Worm (Caenorhabditis elegans): ENCODE data around the gene F18E2.15.

The F18E2.15 gene

ce11 chrV:12733465-12734248 lies 27.2 kb downstream of the F18E2.15 start, which contains the start of the genes dhs-21 and xbx-9 (continued):
- TF ChIP-seq daf-16 (GFP tag; optimal IDR thresholded peaks at IDR 0.05) (no peak), daf-16 (tag; optimal IDR thresholded peaks at IDR 0.05) (peak; percentile 64), zag-1 (tag; optimal IDR thresholded peaks at IDR 0.05) (no peak)

ce11 chrV:12732734-12733133 lies 28.1 kb downstream of the F18E2.15 start:
- TF ChIP-seq daf-16 (GFP tag; optimal IDR thresholded peaks at IDR 0.05) (no peak), daf-16 (tag; optimal IDR thresholded peaks at IDR 0.05) (peak; percentile 56), nhr-28 (tag; optimal IDR thresholded peaks at IDR 0.05) (peak; percentile 61), ceh-32 (tag; optimal IDR thresholded peaks at IDR 0.05; ENCODE audit: poor library complexity) (no peak), dve-1 (tag; optimal IDR thresholded peaks at IDR 0.05; ENCODE audit: insufficient read depth) (peak; percentile 42), R02D3.7 (tag; optimal IDR thresholded peaks at IDR 0.05) (no peak), pqm-1 (tag; optimal IDR thresholded peaks at IDR 0.05) (peak; percentile 58), lin-29 (GFP tag; IDR thresholded peaks at IDR 0.05) (no peak), hlh-11 (tag; optimal IDR thresholded peaks at IDR 0.05) (peak; percentile 19), zag-1 (tag; optimal IDR thresholded peaks at IDR 0.05) (no peak), nhr-77 (tag; optimal IDR thresholded peaks at IDR 0.05) (peak; percentile 55), dmd-6 (GFP tag; IDR thresholded peaks at IDR 0.05) (no peak)

- no peak for TF ChIP-seq mdl-1 (tag; optimal IDR thresholded peaks at IDR 0.05)
- TF ChIP-seq F10B5.3 (tag; optimal IDR thresholded peaks at IDR 0.05): no peak
- TF ChIP-seq mdt-29 (GFP tag; IDR thresholded peaks at IDR 0.05): no peak
- TF ChIP-seq mxl-2 (GFP tag; conservative IDR thresholded peaks at IDR 0.05): no peak
- TF ChIP-seq dmd-9 (GFP tag; IDR thresholded peaks at IDR 0.05): no peak
- no peak for TF ChIP-seq unc-62 (GFP tag; optimal IDR thresholded peaks at IDR 0.05 in 1 of 2)
- TF ChIP-seq unc-62 (tag; optimal IDR thresholded peaks at IDR 0.05): no peak
- TF ChIP-seq fkh-10 (GFP tag; optimal IDR thresholded peaks at IDR 0.05): no peak
- TF ChIP-seq lin-1 (GFP tag; IDR thresholded peaks at IDR 0.05): no peak
- no peak for TF ChIP-seq nhr-41 (GFP tag; IDR thresholded peaks at IDR 0.05)
These were observed 31.6 kb downstream of the F18E2.15 start, which contains the start of gene R11D1.10 for ce11 chrV:12729220-12729619. Gene R11D1.10, plus strand, starts transcription at chrV:12729520.

- TF ChIP-seq madf-9 (GFP tag; conservative IDR thresholded peaks at IDR 0.05) (0 out of 2 replicates have a peak, but pooled peaks have one; percentile 26), ZK337.2 (GFP tag; IDR thresholded peaks at IDR 0.05) (0 out of 2 replicates have a peak, but pooled peaks have one; percentile 6), attf-4 (tag; optimal IDR thresholded peaks at IDR 0.05) (no peak), Y5F2A.4 (GFP tag; optimal IDR thresholded peaks at IDR 0.05) (no peak), arid-1 (GFP tag; conservative IDR thresholded peaks at IDR 0.05) (no peak), nhr-28 (tag; optimal IDR thresholded peaks at IDR 0.05) (peak; percentile 80), ceh-82 (tag; optimal IDR thresholded peaks at IDR 0.05) (no peak), unc-130 (GFP tag; optimal IDR thresholded peaks at IDR 0.05) (no peak), Y75B8A.6 (GFP tag; IDR thresholded peaks at IDR 0.05) (no peak), nhr-25 (tag; optimal IDR thresholded peaks at IDR 0.05; ENCODE audit: borderline replicate concordance, insufficient read depth) (peak; percentile 35), daf-8 (GFP tag; IDR thresholded peaks at IDR 0.05) (no peak), ama-1 (optimal IDR thresholded peaks at IDR 0.05) (peak; percentile 17), nhr-76 (tag; optimal IDR thresholded peaks at IDR 0.05) (no peak), lin-29 (GFP tag; IDR thresholded peaks at IDR 0.05) (no peak), nhr-41 (GFP tag; IDR thresholded peaks at IDR 0.05) (no peak), nhr-77 (tag; optimal IDR thresholded peaks at IDR 0.05) (peak; percentile 96), sdz-12 (GFP tag; optimal IDR thresholded peaks at IDR 0.05) (no peak), nhr-111 (GFP tag; optimal IDR thresholded peaks at IDR 0.05) (no peak), T26A8.4 (GFP tag; IDR thresholded peaks at IDR 0.05) (0 out of 2 replicates have a peak, but pooled peaks have one; percentile 43), nhr-6 (tag; optimal IDR thresholded peaks at IDR 0.05) (peak; percentile 98), pqm-1 (tag; optimal IDR thresholded peaks at IDR 0.05) (peak; percentile 42), T20F7.1 (GFP tag; optimal IDR thresholded peaks at IDR 0.05) (peak; percentile 99), set-16 (GFP tag; IDR thresholded peaks at IDR 0.05) (no peak), gei-8 (GFP tag; optimal IDR thresholded peaks at IDR 0.05) (no peak), rbr-2 (tag; optimal IDR thresholded peaks at IDR 0.05) (peak; percentile 73), lin-15B (tag; optimal IDR thresholded peaks at IDR 0.05) (peak; percentile 86), mdl-1 (tag; optimal IDR thresholded peaks at IDR 0.05) (peak in 1 of 2 experiments; percentile 20)
These were observed 32.6 kb downstream of the F18E2.15 start, which contains the start of the genes rpl-28 and mrpl-49 for ce11 chrV:12728062-12728665. Gene rpl-28, minus strand, starts transcription at chrV:12728112. Gene mrpl-49, plus strand, starts transcription at chrV:12728631.
